Worm (Caenorhabditis elegans) whole organism, late embryonic: ENCODE data around the gene Y71H2AM.3.
A peak's percentile ranks its signal among the peaks of the same experiment; 100 is the strongest.

Experiments
- C38D4.7 ChIP-seq: fragments of 200-800 bp; sonication (Bioruptor generic); optimal IDR thresholded peaks from 2 replicates; lab custom pipeline; 2018; ENCODE audit warnings: mild to moderate bottlenecking, missing genetic modification characterization, moderate library complexity, missing compliant biosample characterization
- F13H6.1 ChIP-seq: sonication (generic microtip); optimal IDR thresholded peaks from 2 replicates; lab custom pipeline; 2016; ENCODE audit warnings: missing genetic modification characterization, missing compliant biosample characterization
- T23F11.4 ChIP-seq: fragments of 200-800 bp; sonication (Bioruptor generic); optimal IDR thresholded peaks from 2 replicates; lab custom pipeline; 2018; ENCODE audit warnings: mild to moderate bottlenecking, missing genetic modification characterization, missing compliant biosample characterization
- ahr-1 ChIP-seq: sonication (generic microtip); optimal IDR thresholded peaks from 2 replicates; lab custom pipeline; 2016; ENCODE audit warnings: missing genetic modification characterization, missing compliant biosample characterization
- ceh-19 ChIP-seq: fragments of 200-800 bp; sonication (Bioruptor generic); optimal IDR thresholded peaks from 2 replicates; lab custom pipeline; 2018; ENCODE audit warnings: mild to moderate bottlenecking, missing genetic modification characterization, missing compliant biosample characterization
- ceh-2 ChIP-seq: sonication (generic microtip); optimal IDR thresholded peaks from 2 replicates; lab custom pipeline; 2016; ENCODE audit warnings: missing genotype, missing genetic modification characterization, missing compliant biosample characterization
- ceh-30 ChIP-seq: fragments of 150-350 bp; optimal IDR thresholded peaks from 2 replicates; lab custom pipeline; 2014; ENCODE audit warnings: missing biosample characterization, missing genetic modification characterization
- ceh-31 ChIP-seq: sonication (generic microtip); optimal IDR thresholded peaks from 2 replicates; lab custom pipeline; 2016; ENCODE audit warnings: missing genetic modification characterization, missing compliant biosample characterization
- ceh-45 ChIP-seq: fragments of 200-800 bp; sonication (Bioruptor generic); IDR thresholded peaks from 2 replicates; pipeline ENCODE4 v1.3.6; 2022; ENCODE audit warnings: missing genetic modification reagents, missing genetic modification characterization, missing compliant biosample characterization
- ceh-48 ChIP-seq: sonication (generic microtip); optimal IDR thresholded peaks from 2 replicates; lab custom pipeline; 2016; ENCODE audit warnings: missing genetic modification characterization, inconsistent platforms, missing compliant biosample characterization
- che-1 ChIP-seq: sonication (generic microtip); optimal IDR thresholded peaks from 2 replicates; lab custom pipeline; 2016; ENCODE audit warnings: mild to moderate bottlenecking, missing genetic modification characterization, missing compliant biosample characterization
- dmd-4 ChIP-seq: sonication (generic microtip); optimal IDR thresholded peaks from 2 replicates; lab custom pipeline; 2016; ENCODE audit warnings: borderline replicate concordance, missing genetic modification characterization, missing compliant biosample characterization
- eyg-1 ChIP-seq: sonication (generic microtip); optimal IDR thresholded peaks from 2 replicates; lab custom pipeline; 2016; ENCODE audit warnings: missing genotype, missing genetic modification characterization, missing compliant biosample characterization
- fax-1 ChIP-seq: sonication (generic microtip); optimal IDR thresholded peaks from 2 replicates; lab custom pipeline; 2016; ENCODE audit warnings: missing genotype, missing genetic modification characterization, missing compliant biosample characterization
- fkh-10 ChIP-seq: fragments of 150-350 bp; optimal IDR thresholded peaks from 2 replicates; lab custom pipeline; 2014; ENCODE audit warnings: missing biosample characterization, missing genetic modification reagents, missing genetic modification characterization
- fkh-6 ChIP-seq: sonication (generic microtip); optimal IDR thresholded peaks from 2 replicates; lab custom pipeline; 2016; ENCODE audit warnings: missing genetic modification characterization, missing compliant biosample characterization
- hlh-30 ChIP-seq: sonication (generic microtip); optimal IDR thresholded peaks from 2 replicates; lab custom pipeline; 2017; ENCODE audit warnings: antibody characterized with exemption, missing genetic modification characterization, missing compliant biosample characterization; ENCODE audit not compliant: insufficient read depth
- hlh-6 ChIP-seq: sonication (generic microtip); optimal IDR thresholded peaks from 2 replicates; lab custom pipeline; 2016; ENCODE audit warnings: missing genotype, missing genetic modification characterization, missing compliant biosample characterization
- hlh-8 ChIP-seq: sonication (generic microtip); optimal IDR thresholded peaks from 2 replicates; lab custom pipeline; 2016; ENCODE audit warnings: missing genotype, missing genetic modification characterization, missing compliant biosample characterization
- lim-6 ChIP-seq: sonication (generic microtip); optimal IDR thresholded peaks from 2 replicates; lab custom pipeline; 2016; ENCODE audit warnings: missing genetic modification characterization, missing compliant biosample characterization
- lin-11 ChIP-seq: fragments of 200-800 bp; sonication (Bioruptor generic); optimal IDR thresholded peaks from 2 replicates; lab custom pipeline; 2018; ENCODE audit warnings: mild to moderate bottlenecking, missing genetic modification characterization, missing compliant biosample characterization
- nhr-11 ChIP-seq: fragments of 150-350 bp; optimal IDR thresholded peaks from 2 replicates; lab custom pipeline; 2014; ENCODE audit warnings: missing biosample characterization, missing genetic modification characterization
- odd-2 ChIP-seq: sonication (generic microtip); optimal IDR thresholded peaks from 2 replicates; lab custom pipeline; 2017; ENCODE audit warnings: antibody characterized with exemption, mild to moderate bottlenecking, missing genetic modification characterization, missing compliant biosample characterization
- pag-3 ChIP-seq: sonication (generic microtip); optimal IDR thresholded peaks from 2 replicates; lab custom pipeline; 2016; ENCODE audit warnings: missing compliant biosample characterization, missing genetic modification characterization, borderline replicate concordance
- pax-1 ChIP-seq: fragments of 150-350 bp; optimal IDR thresholded peaks from 2 replicates; lab custom pipeline; 2014; ENCODE audit warnings: missing biosample characterization, missing genetic modification characterization
- pha-2 ChIP-seq: sonication (generic microtip); optimal IDR thresholded peaks from 2 replicates; lab custom pipeline; 2017; ENCODE audit warnings: mild to moderate bottlenecking, missing genetic modification characterization, missing compliant biosample characterization
- sox-2 ChIP-seq: fragments of 200-800 bp; sonication (Bioruptor generic); IDR thresholded peaks from 2 replicates; pipeline ENCODE4 v1.3.6; 2022; ENCODE audit warnings: missing genetic modification reagents, missing genetic modification characterization, missing compliant biosample characterization
- sox-4 ChIP-seq: sonication (generic microtip); optimal IDR thresholded peaks from 2 replicates; lab custom pipeline; 2017; ENCODE audit warnings: mild to moderate bottlenecking, missing genetic modification characterization, inconsistent platforms, missing compliant biosample characterization
- tbx-2 ChIP-seq: sonication (generic microtip); optimal IDR thresholded peaks from 2 replicates; lab custom pipeline; 2016; ENCODE audit warnings: missing genetic modification characterization, missing compliant biosample characterization
- ttx-3 ChIP-seq: sonication (generic microtip); optimal IDR thresholded peaks from 2 replicates; lab custom pipeline; 2016; ENCODE audit warnings: missing genetic modification reagents, missing genetic modification characterization, missing compliant biosample characterization
- unc-3 ChIP-seq, 2 experiments: fragments of 200-800 bp in 1 of 2; sonication (Bioruptor generic) in 1 of 2; sonication (generic microtip) in 1 of 2; conservative IDR thresholded peaks in 1 of 2; optimal IDR thresholded peaks in 1 of 2; 2 replicates each; pipeline versions ENCODE4 v1.3.6 to Lab custom; 2016 to 2022; ENCODE audit warnings: missing compliant biosample characterization in 2 of 2, missing genetic modification characterization in 2 of 2, missing genetic modification reagents in 1 of 2
- unc-86 ChIP-seq: sonication (generic microtip); optimal IDR thresholded peaks from 2 replicates; lab custom pipeline; 2016; ENCODE audit warnings: missing genetic modification characterization, missing compliant biosample characterization

The Y71H2AM.3 gene

ce11 chrIII:2800743-2801142 lies 4.5 kb upstream of the Y71H2AM.3 start:
- TF ChIP-seq sox-2 = no peak
- TF ChIP-seq odd-2 (tag; lab: Kevin White, UChicago) = no peak
- TF ChIP-seq hlh-6 (tag; lab: Kevin White, UChicago) = no peak
- TF ChIP-seq pax-1 (tag; lab: Kevin White, UChicago) = no peak
- no peak for TF ChIP-seq lin-11 (tag; lab: Kevin White, UChicago)
- no peak for TF ChIP-seq sox-4 (tag; lab: Kevin White, UChicago)
- no peak for TF ChIP-seq pha-2 (tag; lab: Kevin White, UChicago)
- no peak for TF ChIP-seq dmd-4
- no peak for TF ChIP-seq ceh-48 (tag; lab: Kevin White, UChicago)
- TF ChIP-seq hlh-30 = no peak
- TF ChIP-seq lim-6 = no peak

DNA sequence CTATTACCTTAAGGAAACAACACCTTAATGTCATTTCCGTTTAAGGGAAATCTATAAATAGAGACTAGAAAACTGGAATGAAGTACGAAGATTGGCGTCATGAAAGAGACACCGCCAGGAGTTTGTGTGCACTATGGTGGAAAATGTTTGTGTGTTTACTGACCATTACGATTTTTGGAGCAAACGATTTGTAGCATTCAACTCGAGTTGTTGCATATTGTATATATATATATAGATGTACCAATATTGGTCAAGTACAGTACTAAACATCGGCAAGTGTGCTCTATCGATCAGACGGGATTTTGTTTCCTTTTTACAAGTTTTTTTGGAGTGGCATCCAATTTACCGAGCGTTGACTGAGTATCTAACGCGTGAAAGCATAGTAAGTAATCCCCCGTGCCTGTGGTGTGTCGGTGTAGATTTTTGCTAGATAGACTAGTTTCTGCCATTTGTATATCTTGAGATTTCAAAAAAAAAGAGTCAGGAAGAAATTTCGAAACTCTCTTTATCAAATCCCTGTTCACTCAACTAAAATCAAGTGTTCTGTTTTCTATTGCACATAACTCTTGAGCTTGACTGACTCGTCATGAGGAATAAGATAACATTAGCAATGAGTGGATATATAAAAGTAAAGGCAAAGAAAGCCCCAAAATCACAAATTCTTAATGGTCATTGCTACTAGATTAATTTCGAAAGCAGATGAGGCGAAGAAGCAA lies 3.3 kb upstream of the Y71H2AM.3 start, which contains the start of the genes twk-45 and Y71H2AM.25:
Gene twk-45 (minus strand): TSS at position 101 of the 716 bp plus-strand sequence.
Gene Y71H2AM.25 (plus strand): TSS at position 666 of the 716 bp plus-strand sequence.
- TF ChIP-seq ahr-1 (tag; lab: Kevin White, UChicago) = no peak
- TF ChIP-seq pag-3 (tag; lab: Kevin White, UChicago) = no peak
- TF ChIP-seq hlh-8 = no peak
- TF ChIP-seq eyg-1 (tag; lab: Kevin White, UChicago) = no peak
- no peak for TF ChIP-seq ceh-2 (tag; lab: Kevin White, UChicago)
- TF ChIP-seq sox-2 = no peak
- TF ChIP-seq ceh-30 (tag; lab: Kevin White, UChicago) = no peak
- no peak for TF ChIP-seq fkh-10
- no peak for TF ChIP-seq T23F11.4 (GFP tag; lab: Kevin White, UChicago)
- TF ChIP-seq lin-11 (tag; lab: Kevin White, UChicago) = no peak
- no peak for TF ChIP-seq lim-6
- no peak for TF ChIP-seq hlh-30
- TF ChIP-seq ceh-31 = no peak
- TF ChIP-seq fkh-6 (tag; lab: Kevin White, UChicago) = no peak
- TF ChIP-seq tbx-2 (tag; lab: Kevin White, UChicago) = no peak
- TF ChIP-seq F13H6.1 (tag; lab: Kevin White, UChicago) = no peak
- no peak for TF ChIP-seq unc-86 (tag; lab: Kevin White, UChicago)
- TF ChIP-seq unc-3 (GFP tag; conservative IDR thresholded peaks at IDR 0.05; lab: Robert Waterston, UW) = no peak
- no peak for TF ChIP-seq unc-3 (tag; optimal IDR thresholded peaks at IDR 0.05; lab: Kevin White, UChicago)
- TF ChIP-seq nhr-11 = no peak
- TF ChIP-seq fax-1 (tag; lab: Kevin White, UChicago) = no peak

DNA sequence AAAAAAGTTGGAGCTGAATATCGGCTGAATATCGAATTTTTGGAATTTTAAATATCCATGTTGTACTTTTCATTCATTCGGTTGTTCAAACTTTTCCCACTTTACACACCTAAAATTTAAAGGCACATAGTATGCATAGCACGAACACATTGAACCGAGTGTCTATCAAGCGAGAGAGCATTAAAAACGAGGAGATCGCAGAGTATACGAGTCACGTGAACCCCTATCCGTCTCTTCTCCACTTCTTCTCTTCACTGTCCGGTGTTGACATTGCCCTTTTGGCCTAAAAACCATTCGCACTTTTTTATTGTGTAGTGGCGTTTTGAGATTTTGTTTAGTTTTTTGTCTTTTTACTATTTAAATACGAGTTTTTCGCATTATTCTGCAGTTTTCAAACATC lies 769 bp upstream of the Y71H2AM.3 start:
- TF ChIP-seq hlh-8 (no peak), C38D4.7 (GFP tag; lab: Kevin White, UChicago) (no peak), ceh-30 (tag; lab: Kevin White, UChicago) (no peak), hlh-30 (peak; percentile 95)

- TF ChIP-seq hlh-30 (no peak), ceh-30 (tag; lab: Kevin White, UChicago) (no peak), pax-1 (tag; lab: Kevin White, UChicago) (no peak), che-1 (tag; lab: Kevin White, UChicago) (no peak), ceh-45 (no peak), ahr-1 (tag; lab: Kevin White, UChicago) (no peak), ceh-19 (no peak), ttx-3 (tag; lab: Kevin White, UChicago) (no peak), odd-2 (tag; lab: Kevin White, UChicago) (no peak)
- TF ChIP-seq, all 69 proteins: peak for 0
These were observed 6.2 kb downstream of the Y71H2AM.3 start for ce11 chrIII:2811410-2811809.
